Fruit fly (Drosophila melanogaster): ENCODE measurements around the gene CG5653.
A peak's percentile ranks its signal among the peaks of the same experiment; 100 is the strongest.

CG5653 gene

dm6 chr3L:8985848-8986320, 19.7 kb upstream of the CG5653 start, which contains the start of gene Galk (continued):
- TF ChIP-seq MBD-R2 (GFP tag; IDR thresholded peaks at IDR 0.05) (no peak; the same call in 1 of the 2 replicates), Sox100B (GFP tag; optimal IDR thresholded peaks at IDR 0.05) (no peak), pan (optimal IDR thresholded peaks at IDR 0.05) (no peak), pan (GFP tag; optimal IDR thresholded peaks at IDR 0.05 in 1 of 2, IDR thresholded peaks at IDR 0.05 in 1 of 2) (peak in 1 of 2 experiments; percentile 81), CG10462 (GFP tag; optimal IDR thresholded peaks at IDR 0.05) (no peak), CG33557 (GFP tag; optimal IDR thresholded peaks at IDR 0.05) (peak; percentile 56), CG10979 (tag; optimal IDR thresholded peaks at IDR 0.05) (no peak), Six4 (GFP tag; optimal IDR thresholded peaks at IDR 0.05) (peak; percentile 18), onecut (GFP tag; IDR thresholded peaks at IDR 0.05) (peak; percentile 65), chif (GFP tag; optimal IDR thresholded peaks at IDR 0.05) (peak in 1 of 2 experiments; percentile 4), Dek (tag; optimal IDR thresholded peaks at IDR 0.05) (peak; percentile 43), HHEX (GFP tag; optimal IDR thresholded peaks at IDR 0.05) (peak; percentile 63), Atf6 (GFP tag; IDR thresholded peaks at IDR 0.05) (peak; percentile 75), C15 (GFP tag; IDR thresholded peaks at IDR 0.05) (0 out of 3 replicates have a peak, but pooled peaks have one; percentile 57), CG11456 (GFP tag; IDR thresholded peaks at IDR 0.05) (peak; percentile 90), CG13287 (GFP tag; IDR thresholded peaks at IDR 0.05; ENCODE audit: partially characterized antibody) (no peak), CG12155 (GFP tag; optimal IDR thresholded peaks at IDR 0.05) (peak; percentile 57), CG4424 (GFP tag; optimal IDR thresholded peaks at IDR 0.05) (peak; percentile 3), NFAT (GFP tag; IDR thresholded peaks at IDR 0.05) (peak; percentile 87), vvl (GFP tag; IDR thresholded peaks at IDR 0.05) (peak; percentile 66), CG4328 (GFP tag; optimal IDR thresholded peaks at IDR 0.05) (peak; percentile 58), wek (GFP tag; optimal IDR thresholded peaks at IDR 0.05) (peak; percentile 82), CG32772 (GFP tag; IDR thresholded peaks at IDR 0.05) (peak; percentile 50), CG15269 (tag; optimal IDR thresholded peaks at IDR 0.05) (peak; percentile 69), CG12942 (GFP tag; optimal IDR thresholded peaks at IDR 0.05) (peak; percentile 11), pfk (GFP tag; optimal IDR thresholded peaks at IDR 0.05) (peak; percentile 37), zf30C (GFP tag; optimal IDR thresholded peaks at IDR 0.05) (no peak), scrt (GFP tag; optimal IDR thresholded peaks at IDR 0.05) (peak; percentile 42), schlank (tag; optimal IDR thresholded peaks at IDR 0.05) (peak; percentile 25), Bteb2 (GFP tag; optimal IDR thresholded peaks at IDR 0.05) (peak; percentile 17), unpg (GFP tag; optimal IDR thresholded peaks at IDR 0.05) (peak; percentile 48), Nf-YC (tag; optimal IDR thresholded peaks at IDR 0.05) (peak; percentile 5), Drgx (GFP tag; IDR thresholded peaks at IDR 0.05) (no peak), B-H1 (GFP tag; IDR thresholded peaks at IDR 0.05) (peak; percentile 58), ase (GFP tag; IDR thresholded peaks at IDR 0.05) (peak; percentile 57; the same call in 2 of the 3 replicates), Ravus (GFP tag; IDR thresholded peaks at IDR 0.05) (peak; percentile 4; the same call in 1 of the 2 replicates), CG18619 (GFP tag; optimal IDR thresholded peaks at IDR 0.05) (no peak), CG1233 (GFP tag; optimal IDR thresholded peaks at IDR 0.05) (peak; percentile 4), lola (GFP tag; optimal IDR thresholded peaks at IDR 0.05) (no peak), CG11696 (GFP tag; IDR thresholded peaks at IDR 0.05) (peak; percentile 54; the same call in 1 of the 2 replicates), CG9609 (GFP tag; optimal IDR thresholded peaks at IDR 0.05) (peak; percentile 62), CG31441 (GFP tag; IDR thresholded peaks at IDR 0.05) (0 out of 2 replicates have a peak, but pooled peaks have one; percentile 27)
